Worm (Caenorhabditis elegans): ENCODE data around the gene srt-13.

The srt-13 gene

DNA sequence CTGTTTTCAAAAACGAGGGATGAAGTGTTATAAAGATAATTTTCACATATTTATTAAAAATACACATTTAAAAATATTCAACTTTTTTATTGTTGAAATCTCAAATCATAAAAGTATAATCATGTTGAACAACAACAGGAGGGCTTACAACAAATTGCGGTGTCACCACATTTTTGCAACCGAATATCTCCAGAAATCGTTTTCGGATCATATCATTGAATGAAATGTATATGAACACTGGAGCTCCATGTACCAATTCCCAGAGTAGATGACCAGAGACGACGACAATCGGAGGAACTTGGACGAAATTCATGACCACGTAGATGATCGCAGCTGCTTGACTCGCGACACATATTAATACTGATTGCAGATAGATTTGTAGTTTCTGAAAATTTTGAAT lies 11.4 kb upstream of the srt-13 start (continued):
- TF ChIP-seq somi-1 (GFP tag; optimal IDR thresholded peaks at IDR 0.05): no peak
- TF ChIP-seq xnd-1 (tag; optimal IDR thresholded peaks at IDR 0.05): no peak
- TF ChIP-seq B0261.1 (tag; optimal IDR thresholded peaks at IDR 0.05): no peak
- no peak for TF ChIP-seq bed-2 (GFP tag; IDR thresholded peaks at IDR 0.05)
- TF ChIP-seq him-1 (tag; optimal IDR thresholded peaks at IDR 0.05): no peak
- no peak for TF ChIP-seq dpl-1 (GFP tag; optimal IDR thresholded peaks at IDR 0.05)
- TF ChIP-seq cebp-2 (GFP tag; IDR thresholded peaks at IDR 0.05): no peak

DNA sequence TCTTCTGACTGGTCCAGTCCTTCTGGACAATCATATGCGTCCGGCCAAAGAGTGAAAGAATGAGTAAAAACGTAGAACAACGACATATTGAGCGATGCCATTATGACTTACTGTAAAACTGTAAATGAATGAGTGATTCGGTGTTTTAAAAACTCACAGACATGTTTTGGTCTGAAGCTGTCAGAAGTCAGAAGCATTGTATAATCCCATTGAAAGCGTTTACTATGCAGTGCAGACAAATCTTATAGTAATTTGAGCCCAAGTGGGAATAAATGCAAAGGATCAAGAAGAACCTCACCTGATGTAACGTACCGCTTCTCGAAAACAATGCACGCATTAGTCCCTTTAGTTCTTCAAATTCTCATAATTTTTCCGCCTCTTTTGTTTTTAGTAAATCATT lies 10.1 kb upstream of the srt-13 start, which contains the start of gene srt-3:
Gene srt-3, minus strand, starts transcription at position 101 of the 400 bp plus-strand sequence.
- no peak for TF ChIP-seq F10E7.11 (tag; optimal IDR thresholded peaks at IDR 0.05)
- no peak for TF ChIP-seq ccch-3 (GFP tag; optimal IDR thresholded peaks at IDR 0.05)

DNA sequence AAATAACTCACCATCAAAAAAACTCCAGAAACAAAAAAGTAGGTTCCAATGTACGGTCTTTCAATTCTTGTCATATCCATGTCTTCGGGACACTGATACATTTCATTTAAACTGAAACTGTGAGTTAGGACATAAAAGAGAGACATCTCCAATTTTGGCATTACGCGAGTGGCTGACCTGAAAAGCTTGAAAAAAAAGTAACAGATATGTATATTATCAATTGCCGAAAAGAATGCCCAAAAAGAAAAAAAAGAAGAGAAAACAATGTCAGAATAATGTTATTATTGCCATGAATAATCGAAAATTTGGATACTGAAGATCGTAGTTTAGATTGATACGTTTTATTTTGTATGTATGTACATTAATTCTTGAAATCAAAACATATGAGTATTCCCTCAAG lies 6.5 kb upstream of the srt-13 start, which contains the start of gene srt-14:
Gene srt-14, minus strand, starts transcription at position 101 of the 400 bp plus-strand sequence.
- TF ChIP-seq cebp-2 (GFP tag; IDR thresholded peaks at IDR 0.05): no peak
- no peak for TF ChIP-seq madf-10 (tag; optimal IDR thresholded peaks at IDR 0.05)
- TF ChIP-seq attf-5 (GFP tag; optimal IDR thresholded peaks at IDR 0.05): no peak

DNA sequence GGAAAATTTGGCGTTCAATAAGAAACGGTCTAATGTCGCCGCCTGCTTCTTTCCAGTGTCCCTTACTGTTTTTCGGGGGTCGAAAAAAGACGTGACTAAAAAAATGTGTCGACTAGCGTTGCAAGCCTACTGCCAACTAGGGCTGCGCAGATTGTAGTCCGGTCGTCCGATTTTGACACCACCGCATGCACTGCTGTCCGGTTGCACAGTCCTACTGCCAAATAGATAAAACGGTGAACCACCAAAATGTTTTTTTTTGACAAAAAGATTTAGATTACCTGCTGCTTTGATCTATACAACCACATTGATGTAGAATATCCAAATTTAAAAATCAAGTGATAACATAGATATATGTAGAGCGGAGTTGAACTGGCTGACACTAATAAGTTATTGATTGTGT lies 1.6 kb downstream of the srt-13 start:
- TF ChIP-seq snpc-4 (GFP tag; optimal IDR thresholded peaks at IDR 0.05) (peak; percentile 46), snpc-4 (tag; optimal IDR thresholded peaks at IDR 0.05) (peak in 2 of 4 experiments; percentile 87 to 94), zim-3 (tag; optimal IDR thresholded peaks at IDR 0.05) (no peak), snpc-1.1 (tag; optimal IDR thresholded peaks at IDR 0.05; ENCODE audit: insufficient read depth) (peak; percentile 37)

DNA sequence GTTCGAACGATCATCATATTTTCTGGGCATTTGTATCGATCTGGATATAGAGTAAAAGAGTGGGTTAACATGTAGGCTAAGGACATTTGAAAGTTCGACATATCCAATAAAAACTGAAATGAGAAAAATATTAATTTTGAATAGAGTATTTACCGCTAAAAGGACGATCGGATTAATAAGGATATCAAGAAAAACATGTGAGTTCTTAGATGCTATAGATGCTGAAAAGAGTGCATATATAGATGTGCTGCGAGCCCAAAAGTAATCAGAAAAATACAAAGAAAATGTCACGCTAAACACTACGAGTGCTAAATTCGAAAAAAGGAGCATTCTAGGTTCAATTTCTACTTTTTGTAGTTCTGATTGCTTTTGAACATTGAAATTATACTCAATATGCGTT lies 7.5 kb downstream of the srt-13 start, which contains the start of gene srt-12:
Gene srt-12, minus strand, starts transcription at position 101 of the 400 bp plus-strand sequence.
- TF ChIP-seq ceh-40 (GFP tag; IDR thresholded peaks at IDR 0.05) (no peak), unc-62 (GFP tag; optimal IDR thresholded peaks at IDR 0.05) (no peak), F39B2.1 (GFP tag; IDR thresholded peaks at IDR 0.05) (no peak)

DNA sequence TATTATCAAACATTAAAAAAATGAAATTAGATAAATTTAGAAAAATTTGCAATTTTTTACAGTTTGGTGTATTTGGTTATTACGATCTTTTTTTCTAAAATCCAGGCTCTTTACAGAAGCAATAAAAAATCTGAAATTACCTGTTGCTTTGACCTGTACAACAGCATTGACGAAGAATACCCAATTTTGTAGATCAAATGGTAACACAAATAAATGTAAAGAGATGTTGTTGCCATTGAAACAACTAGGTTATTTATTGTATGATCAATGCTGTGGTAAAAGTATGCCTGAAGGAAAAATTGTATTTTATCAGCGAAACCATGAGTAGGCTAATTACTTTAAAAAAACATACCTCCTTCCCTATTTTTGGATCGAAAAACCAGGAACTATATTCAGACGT lies 8.4 kb downstream of the srt-13 start:
- TF ChIP-seq chd-7 (tag; optimal IDR thresholded peaks at IDR 0.05) (no peak), madf-6 (GFP tag; IDR thresholded peaks at IDR 0.05) (no peak), ceh-40 (GFP tag; IDR thresholded peaks at IDR 0.05) (no peak), dpl-1 (GFP tag; optimal IDR thresholded peaks at IDR 0.05) (no peak), D2030.7 (GFP tag; IDR thresholded peaks at IDR 0.05) (no peak), nhr-120 (GFP tag; IDR thresholded peaks at IDR 0.05) (no peak), Y95B8A.8 (GFP tag; IDR thresholded peaks at IDR 0.05) (no peak), F52B5.7 (tag; optimal IDR thresholded peaks at IDR 0.05) (no peak), snpc-1.3 (tag; optimal IDR thresholded peaks at IDR 0.05; ENCODE audit: insufficient read depth) (no peak), ceh-27 (GFP tag; optimal IDR thresholded peaks at IDR 0.05) (no peak), gei-17 (GFP tag; optimal IDR thresholded peaks at IDR 0.05) (no peak), dox-1 (GFP tag; IDR thresholded peaks at IDR 0.05) (no peak), ceh-79 (tag; optimal IDR thresholded peaks at IDR 0.05) (no peak), him-1 (tag; optimal IDR thresholded peaks at IDR 0.05) (no peak), somi-1 (GFP tag; optimal IDR thresholded peaks at IDR 0.05) (no peak), F33H1.4 (GFP tag; IDR thresholded peaks at IDR 0.05) (no peak), let-526 (GFP tag; IDR thresholded peaks at IDR 0.05) (no peak), cebp-1 (GFP tag; IDR thresholded peaks at IDR 0.05) (no peak), cebp-1 (tag; optimal IDR thresholded peaks at IDR 0.05) (no peak)

Data from whole organism, young adult.